Worm (Caenorhabditis elegans) whole organism, L4 larva: ENCODE data around the gene hpo-10.

Source experiments
- D1046.2 ChIP-seq: fragments of 200-800 bp; sonication (Bioruptor generic); IDR thresholded peaks from 2 replicates; pipeline ENCODE4 v1.3.6; 2022; ENCODE audit warnings: missing genetic modification characterization, missing compliant biosample characterization
- F10B5.3 ChIP-seq: sonication (generic microtip); optimal IDR thresholded peaks from 2 replicates; lab custom pipeline; 2016; ENCODE audit warnings: mild to moderate bottlenecking, missing genetic modification characterization, missing compliant biosample characterization
- F49E8.2 ChIP-seq: sonication (generic microtip); optimal IDR thresholded peaks from 2 replicates; lab custom pipeline; 2016; ENCODE audit warnings: missing compliant biosample characterization, mild to moderate bottlenecking, missing genetic modification characterization, borderline replicate concordance
- R02D3.7 ChIP-seq: fragments of 150-350 bp; sonication (generic microtip); optimal IDR thresholded peaks from 3 replicates; lab custom pipeline; 2014; ENCODE audit warnings: missing biosample characterization, missing genetic modification characterization
- T26A8.4 ChIP-seq: fragments of 200-800 bp; sonication (Bioruptor generic); IDR thresholded peaks from 2 replicates; pipeline ENCODE4 v1.3.6; 2022; ENCODE audit warnings: missing genetic modification characterization, missing compliant biosample characterization
- Y105C5A.15 ChIP-seq: fragments of 200-800 bp; sonication (Bioruptor generic); IDR thresholded peaks from 2 replicates; pipeline ENCODE4 v1.3.6; 2022; ENCODE audit warnings: missing genetic modification characterization, missing compliant biosample characterization
- ZK337.2 ChIP-seq: fragments of 200-800 bp; sonication (Bioruptor generic); IDR thresholded peaks from 2 replicates; pipeline ENCODE4 v1.3.6; 2022; ENCODE audit warnings: missing genetic modification reagents, missing genetic modification characterization, missing compliant biosample characterization
- aly-2 ChIP-seq: sonication (generic microtip); optimal IDR thresholded peaks from 2 replicates; lab custom pipeline; 2018; ENCODE audit warnings: missing biosample characterization, missing genetic modification characterization
- ama-1 ChIP-seq: fragments of 150-350 bp; optimal IDR thresholded peaks from 2 replicates; lab custom pipeline; 2014; ENCODE audit warnings: inconsistent platforms, mixed read lengths
- attf-4 ChIP-seq: sonication (generic microtip); optimal IDR thresholded peaks from 3 replicates; lab custom pipeline; 2017; ENCODE audit warnings: missing biosample characterization, missing genetic modification characterization
- ceh-28 ChIP-seq: fragments of 150-350 bp; optimal IDR thresholded peaks from 2 replicates; lab custom pipeline; 2014; ENCODE audit warnings: missing biosample characterization, missing genetic modification reagents, missing genetic modification characterization
- ceh-32 ChIP-seq: sonication (generic microtip); optimal IDR thresholded peaks from 2 replicates; lab custom pipeline; 2016; ENCODE audit warnings: mild to moderate bottlenecking, missing genetic modification characterization, missing compliant biosample characterization; ENCODE audit not compliant: poor library complexity
- ceh-62 ChIP-seq: sonication (generic microtip); optimal IDR thresholded peaks from 2 replicates; lab custom pipeline; 2017; ENCODE audit warnings: missing biosample characterization, missing genetic modification characterization
- ces-1 ChIP-seq: fragments of 150-350 bp; sonication (generic microtip); optimal IDR thresholded peaks from 4 replicates; lab custom pipeline; 2014; ENCODE audit warnings: missing biosample characterization, missing genetic modification reagents, missing genetic modification characterization
- cey-2 ChIP-seq: sonication (generic microtip); optimal IDR thresholded peaks from 3 replicates; lab custom pipeline; 2017; ENCODE audit warnings: missing genetic modification characterization, mild to moderate bottlenecking, missing compliant biosample characterization, antibody characterized with exemption, borderline replicate concordance; ENCODE audit not compliant: insufficient read depth
- ctbp-1 ChIP-seq: fragments of 200-800 bp; sonication (Bioruptor generic); IDR thresholded peaks from 2 replicates; pipeline ENCODE4 v1.3.6; 2022; ENCODE audit warnings: missing genetic modification reagents, missing genetic modification characterization, missing compliant biosample characterization
- daf-12 ChIP-seq: fragments of 150-350 bp; optimal IDR thresholded peaks from 2 replicates; lab custom pipeline; 2014; ENCODE audit warnings: missing biosample characterization, missing genetic modification reagents, missing genetic modification characterization
- daf-19 ChIP-seq: fragments of 200-800 bp; sonication (Bioruptor generic); conservative IDR thresholded peaks from 2 replicates; pipeline ENCODE4 v1.3.6; 2022; ENCODE audit warnings: missing genetic modification characterization, missing compliant biosample characterization
- daf-8 ChIP-seq: fragments of 200-800 bp; sonication (Bioruptor generic); IDR thresholded peaks from 2 replicates; pipeline ENCODE4 v1.3.6; 2022; ENCODE audit warnings: missing genetic modification characterization, missing compliant biosample characterization
- dmd-6 ChIP-seq: fragments of 200-800 bp; sonication (Bioruptor generic); IDR thresholded peaks from 2 replicates; pipeline ENCODE4 v1.3.6; 2022; ENCODE audit warnings: missing genetic modification reagents, missing genetic modification characterization, missing compliant biosample characterization
- dmd-8 ChIP-seq: fragments of 200-800 bp; sonication (Bioruptor generic); IDR thresholded peaks from 2 replicates; pipeline ENCODE4 v1.3.6; 2022; ENCODE audit warnings: missing genetic modification characterization, missing compliant biosample characterization
- duxl-1 ChIP-seq: sonication (generic microtip); optimal IDR thresholded peaks from 2 replicates; lab custom pipeline; 2016; ENCODE audit warnings: mild to moderate bottlenecking, missing genetic modification characterization, moderate library complexity, missing compliant biosample characterization; ENCODE audit not compliant: poor library complexity
- dve-1 ChIP-seq: sonication (generic microtip); optimal IDR thresholded peaks from 2 replicates; lab custom pipeline; 2017; ENCODE audit warnings: antibody characterized with exemption, mild to moderate bottlenecking, missing genetic modification characterization, missing compliant biosample characterization; ENCODE audit not compliant: insufficient read depth
- egl-27 ChIP-seq: sonication (generic microtip); optimal IDR thresholded peaks from 3 replicates; lab custom pipeline; 2017; ENCODE audit warnings: missing biosample characterization, missing genetic modification reagents, missing genetic modification characterization
- hlh-30 ChIP-seq: sonication (generic microtip); optimal IDR thresholded peaks from 2 replicates; lab custom pipeline; 2017; ENCODE audit warnings: antibody characterized with exemption, mild to moderate bottlenecking, missing genetic modification characterization, missing compliant biosample characterization; ENCODE audit not compliant: insufficient read depth
- lin-1 ChIP-seq: fragments of 200-800 bp; sonication (Bioruptor generic); IDR thresholded peaks from 2 replicates; pipeline ENCODE4 v1.3.6; 2022; ENCODE audit warnings: missing genetic modification reagents, missing genetic modification characterization, missing compliant biosample characterization
- lin-15B ChIP-seq: fragments of 150-350 bp; sonication (generic microtip); optimal IDR thresholded peaks from 3 replicates; lab custom pipeline; 2014; ENCODE audit warnings: missing biosample characterization, missing genetic modification characterization
- lin-29 ChIP-seq: fragments of 200-800 bp; sonication (Bioruptor generic); IDR thresholded peaks from 2 replicates; pipeline ENCODE4 v1.3.6; 2022; ENCODE audit warnings: missing genetic modification reagents, missing genetic modification characterization, missing compliant biosample characterization
- lin-38 ChIP-seq: fragments of 200-800 bp; sonication (Bioruptor generic); IDR thresholded peaks from 2 replicates; pipeline ENCODE4 v1.3.6; 2022; ENCODE audit warnings: missing genetic modification reagents, missing genetic modification characterization, missing compliant biosample characterization
- lsy-2 ChIP-seq, 2 experiments: fragments of 150-350 bp in 1 of 2; sonication (generic microtip) in 1 of 2; optimal IDR thresholded peaks; 2 replicates each; lab custom pipeline; 2014 to 2017; ENCODE audit warnings: missing biosample characterization in 2 of 2, missing genetic modification characterization in 2 of 2
- mdl-1 ChIP-seq, 2 experiments: fragments of 150-350 bp in 1 of 2; sonication (generic microtip) in 1 of 2; optimal IDR thresholded peaks; 2 replicates each; lab custom pipeline; 2014 to 2017; ENCODE audit warnings: missing biosample characterization in 2 of 2, missing genetic modification characterization in 2 of 2
- mep-1 ChIP-seq: fragments of 150-350 bp; sonication (generic microtip); optimal IDR thresholded peaks from 3 replicates; lab custom pipeline; 2014; ENCODE audit warnings: missing biosample characterization, missing genetic modification characterization
- mes-2 ChIP-seq: sonication (generic microtip); optimal IDR thresholded peaks from 2 replicates; lab custom pipeline; 2016; ENCODE audit warnings: missing genotype, mild to moderate bottlenecking, missing genetic modification characterization, missing compliant biosample characterization; ENCODE audit not compliant: poor library complexity, severe bottlenecking
- nhr-111 ChIP-seq: fragments of 200-800 bp; sonication (Bioruptor generic); optimal IDR thresholded peaks from 2 replicates; lab custom pipeline; 2018; ENCODE audit warnings: mild to moderate bottlenecking, missing genetic modification characterization, missing compliant biosample characterization
- nhr-48 ChIP-seq: sonication (generic microtip); optimal IDR thresholded peaks from 2 replicates; lab custom pipeline; 2016; ENCODE audit warnings: mild to moderate bottlenecking, missing genetic modification characterization, missing compliant biosample characterization
- nhr-6 ChIP-seq: fragments of 150-350 bp; optimal IDR thresholded peaks from 2 replicates; lab custom pipeline; 2014; ENCODE audit warnings: missing biosample characterization, missing genetic modification characterization
- nhr-76 ChIP-seq: fragments of 150-350 bp; optimal IDR thresholded peaks from 2 replicates; lab custom pipeline; 2014; ENCODE audit warnings: missing biosample characterization, missing genetic modification characterization
- nhr-77 ChIP-seq: fragments of 150-350 bp; optimal IDR thresholded peaks from 2 replicates; lab custom pipeline; 2014; ENCODE audit warnings: missing biosample characterization, missing genetic modification characterization
- pha-4 ChIP-seq, 2 experiments: fragments of 150-350 bp in 1 of 2; fragments of 200-800 bp in 1 of 2; sonication (Bioruptor generic) in 1 of 2; IDR thresholded peaks in 1 of 2; optimal IDR thresholded peaks in 1 of 2; 2 replicates each; pipeline versions ENCODE4 v1.3.6 to Lab custom; 2014 to 2022; ENCODE audit warnings: missing genetic modification characterization in 2 of 2, missing genetic modification reagents in 2 of 2, missing biosample characterization in 1 of 2, missing compliant biosample characterization in 1 of 2
- saeg-2 ChIP-seq: fragments of 200-800 bp; sonication (Bioruptor generic); IDR thresholded peaks from 2 replicates; pipeline ENCODE4 v1.3.6; 2022; ENCODE audit warnings: missing genetic modification reagents, missing genetic modification characterization, missing compliant biosample characterization
- sdz-12 ChIP-seq: fragments of 200-800 bp; sonication (Bioruptor generic); optimal IDR thresholded peaks from 2 replicates; lab custom pipeline; 2018; ENCODE audit warnings: mild to moderate bottlenecking, missing genetic modification characterization, missing compliant biosample characterization
- set-16 ChIP-seq: fragments of 200-800 bp; sonication (Bioruptor generic); IDR thresholded peaks from 2 replicates; pipeline ENCODE4 v1.3.6; 2022; ENCODE audit warnings: missing genetic modification reagents, missing genetic modification characterization, missing compliant biosample characterization
- spr-1 ChIP-seq: sonication (generic microtip); optimal IDR thresholded peaks from 2 replicates; lab custom pipeline; 2016; ENCODE audit warnings: mild to moderate bottlenecking, missing genetic modification characterization, missing compliant biosample characterization
- spr-3 ChIP-seq: fragments of 200-800 bp; sonication (Bioruptor generic); optimal IDR thresholded peaks from 2 replicates; lab custom pipeline; 2018; ENCODE audit warnings: mild to moderate bottlenecking, missing genetic modification characterization, missing compliant biosample characterization
- tra-1 ChIP-seq: fragments of 200-800 bp; sonication (Bioruptor generic); IDR thresholded peaks from 2 replicates; pipeline ENCODE4 v1.3.6; 2022; ENCODE audit warnings: missing genetic modification reagents, missing genetic modification characterization, missing compliant biosample characterization
- unc-62 ChIP-seq, 3 experiments: fragments of 150-350 bp in 1 of 3; sonication (generic microtip); optimal IDR thresholded peaks in 2 of 3; peaks in 1 of 3; 1 replicate in 1 of 3; 2 replicates in 2 of 3; lab custom pipeline; 2014 to 2017; ENCODE audit warnings: missing biosample characterization in 3 of 3, missing genetic modification characterization in 3 of 3, missing genetic modification reagents in 3 of 3, missing genotype in 1 of 3
- zfp-3 ChIP-seq: fragments of 200-800 bp; sonication (Bioruptor generic); conservative IDR thresholded peaks from 2 replicates; pipeline ENCODE4 v1.3.6; 2022; ENCODE audit warnings: missing genetic modification reagents, missing genetic modification characterization, missing compliant biosample characterization
- zip-2 ChIP-seq: fragments of 150-350 bp; optimal IDR thresholded peaks from 2 replicates; lab custom pipeline; 2014; ENCODE audit warnings: missing biosample characterization, missing genetic modification characterization
- ztf-11 ChIP-seq: fragments of 150-350 bp; optimal IDR thresholded peaks from 2 replicates; lab custom pipeline; 2014; ENCODE audit warnings: missing biosample characterization, missing genetic modification characterization
- ztf-7 ChIP-seq: fragments of 150-350 bp; optimal IDR thresholded peaks from 2 replicates; lab custom pipeline; 2014; ENCODE audit warnings: missing biosample characterization, missing genetic modification characterization

The hpo-10 gene

ce11 chrIII:5914717-5915116 is 35.4 kb downstream of the hpo-10 start (continued):
- TF ChIP-seq lin-15B (tag; lab: Kevin White, UChicago) (no peak), nhr-48 (no peak), dmd-8 (GFP tag; lab: Robert Waterston, UW) (no peak), spr-3 (GFP tag; lab: Kevin White, UChicago) (no peak), nhr-111 (no peak), ceh-28 (no peak), mdl-1 (tag; optimal IDR thresholded peaks at IDR 0.05; lab: Kevin White, UChicago) (no peak), egl-27 (tag; lab: Kevin White, UChicago) (no peak), dve-1 (tag; lab: Kevin White, UChicago) (peak; percentile 79), ztf-11 (tag; lab: Kevin White, UChicago) (no peak), T26A8.4 (GFP tag; lab: Robert Waterston, UW) (no peak), ama-1 (lab: Kevin White, UChicago) (peak; percentile 38), ztf-7 (tag; lab: Kevin White, UChicago) (no peak), ceh-62 (tag; lab: Kevin White, UChicago) (no peak), nhr-6 (tag; lab: Kevin White, UChicago) (no peak), R02D3.7 (tag; lab: Kevin White, UChicago) (no peak), pha-4 (GFP tag; IDR thresholded peaks at IDR 0.05; lab: Robert Waterston, UW) (no peak; the same call in 1 of the 2 replicates), pha-4 (tag; optimal IDR thresholded peaks at IDR 0.05; lab: Kevin White, UChicago) (peak; percentile 24), nhr-77 (no peak), set-16 (GFP tag; lab: Robert Waterston, UW) (no peak), duxl-1 (peak; percentile 39), dmd-6 (GFP tag; lab: Robert Waterston, UW) (0 out of 2 replicates have a peak, but pooled peaks have one; percentile 14), aly-2 (no peak), ceh-32 (tag; lab: Kevin White, UChicago) (no peak), sdz-12 (GFP tag; lab: Kevin White, UChicago) (no peak), hlh-30 (peak; percentile 29), F49E8.2 (tag; lab: Kevin White, UChicago) (no peak), F10B5.3 (tag; lab: Kevin White, UChicago) (peak; percentile 27), spr-1 (tag; lab: Kevin White, UChicago) (no peak), D1046.2 (no peak), ces-1 (GFP tag; lab: Kevin White, UChicago) (no peak), nhr-76 (tag; lab: Kevin White, UChicago) (no peak), Y105C5A.15 (GFP tag; lab: Robert Waterston, UW) (no peak), mep-1 (tag; lab: Kevin White, UChicago) (peak; percentile 31), attf-4 (no peak), cey-2 (no peak), ctbp-1 (GFP tag; lab: Robert Waterston, UW) (no peak), saeg-2 (no peak), lsy-2 (tag; optimal IDR thresholded peaks at IDR 0.05; lab: Kevin White, UChicago) (peak in 1 of 2 experiments; percentile 9), ZK337.2 (no peak), daf-12 (tag; lab: Kevin White, UChicago) (no peak), lin-1 (GFP tag; lab: Robert Waterston, UW) (no peak), lin-29 (GFP tag; lab: Robert Waterston, UW) (no peak), lin-38 (peak; percentile 18; the same call in 1 of the 2 replicates), zip-2 (tag; lab: Kevin White, UChicago) (no peak), unc-62 (GFP tag; optimal IDR thresholded peaks at IDR 0.05 in 1 of 2; lab: Kevin White, UChicago) (peak in 1 of 2 experiments; percentile 62), unc-62 (tag; optimal IDR thresholded peaks at IDR 0.05; lab: Kevin White, UChicago) (no peak), mes-2 (tag; lab: Kevin White, UChicago) (peak; percentile 47), tra-1 (GFP tag; lab: Robert Waterston, UW) (no peak), daf-8 (GFP tag; lab: Robert Waterston, UW) (no peak), daf-19 (GFP tag; lab: Robert Waterston, UW) (no peak), zfp-3 (GFP tag; lab: Robert Waterston, UW) (no peak)
